Worm (Caenorhabditis elegans) whole organism, L3 larva: ENCODE data around the gene F58E2.2.

Experiments used
- ceh-9 ChIP-seq: sonication (generic microtip); optimal IDR thresholded peaks from 2 replicates; lab custom pipeline; 2018; ENCODE audit warnings: missing biosample characterization, missing genetic modification characterization
- egl-27 ChIP-seq: sonication (generic microtip); optimal IDR thresholded peaks from 4 replicates; lab custom pipeline; 2017; ENCODE audit warnings: missing biosample characterization, missing genetic modification reagents, missing genetic modification characterization
- elt-2 ChIP-seq: sonication (generic microtip); optimal IDR thresholded peaks from 2 replicates; lab custom pipeline; 2016; ENCODE audit warnings: missing genetic modification reagents, mild to moderate bottlenecking, missing genetic modification characterization, missing compliant biosample characterization
- fkh-10 ChIP-seq: sonication (generic microtip); optimal IDR thresholded peaks from 2 replicates; lab custom pipeline; 2017; ENCODE audit warnings: missing biosample characterization, missing genetic modification reagents, missing genetic modification characterization
- lin-15B ChIP-seq: fragments of 150-350 bp; optimal IDR thresholded peaks from 2 replicates; lab custom pipeline; 2014; ENCODE audit warnings: missing biosample characterization, missing genetic modification characterization
- nhr-23 ChIP-seq: fragments of 150-350 bp; optimal IDR thresholded peaks from 2 replicates; lab custom pipeline; 2014; ENCODE audit warnings: missing biosample characterization, missing genetic modification reagents, missing genetic modification characterization
- nhr-28 ChIP-seq: fragments of 150-350 bp; optimal IDR thresholded peaks from 2 replicates; lab custom pipeline; 2014; ENCODE audit warnings: missing biosample characterization, missing genetic modification characterization
- unc-62 ChIP-seq: fragments of 150-350 bp; sonication (generic microtip); optimal IDR thresholded peaks from 4 replicates; lab custom pipeline; 2014; ENCODE audit warnings: missing biosample characterization, missing genetic modification reagents, missing genetic modification characterization
- ztf-11 ChIP-seq: fragments of 150-350 bp; optimal IDR thresholded peaks from 2 replicates; lab custom pipeline; 2014; ENCODE audit warnings: missing biosample characterization, missing genetic modification characterization

DNA sequence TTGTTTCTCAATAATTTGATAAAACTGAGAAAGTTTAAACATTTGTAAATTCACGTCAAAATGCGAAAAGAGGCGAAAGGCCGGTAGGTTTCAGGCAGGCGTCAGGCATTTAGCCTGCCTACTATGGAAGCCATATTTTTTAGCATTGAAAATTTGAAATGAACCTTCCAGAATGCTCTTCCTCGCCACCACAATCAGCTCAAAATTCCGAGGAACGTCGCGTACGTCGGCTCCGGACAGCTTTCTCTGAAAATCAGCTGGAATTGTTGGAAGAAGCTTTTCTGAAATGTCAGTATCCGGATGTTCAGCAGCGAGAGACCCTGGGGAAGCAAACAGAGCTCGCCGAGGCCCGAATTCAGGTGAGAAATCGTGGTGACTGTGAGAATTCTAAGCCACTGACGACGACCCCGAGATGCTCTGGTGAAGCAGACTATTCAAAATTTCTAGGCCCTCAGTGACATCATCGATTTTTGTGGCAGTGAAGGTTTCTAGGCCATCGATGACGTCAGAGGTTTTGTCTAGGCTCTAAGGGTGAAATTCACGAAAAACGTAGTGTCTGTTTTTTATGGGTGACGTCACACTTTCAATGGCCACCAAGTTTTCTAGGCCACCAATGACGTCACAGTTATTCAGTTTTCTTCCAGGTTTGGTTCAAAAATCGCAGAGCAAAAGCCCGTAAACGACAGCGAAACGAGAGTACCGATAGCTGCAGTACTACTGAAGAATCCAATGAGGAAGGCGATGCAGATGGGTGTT lies 32.3 kb downstream of the F58E2.2 start:
- no peak for TF ChIP-seq nhr-23 (tag; lab: Kevin White, UChicago)
- no peak for TF ChIP-seq ceh-9
- no peak for TF ChIP-seq lin-15B (tag; lab: Kevin White, UChicago)
- TF ChIP-seq ztf-11 (tag; lab: Kevin White, UChicago) = no peak
- TF ChIP-seq unc-62 (GFP tag; lab: Kevin White, UChicago) = no peak
- TF ChIP-seq nhr-28 (tag; lab: Kevin White, UChicago) = no peak
- TF ChIP-seq elt-2 (tag; lab: Kevin White, UChicago) = no peak
- TF ChIP-seq fkh-10 (GFP tag; lab: Kevin White, UChicago) = no peak
- TF ChIP-seq egl-27 (tag; lab: Kevin White, UChicago) = no peak
